Worm (Caenorhabditis elegans): Measurements from ENCODE around the gene alh-6.

DNA sequence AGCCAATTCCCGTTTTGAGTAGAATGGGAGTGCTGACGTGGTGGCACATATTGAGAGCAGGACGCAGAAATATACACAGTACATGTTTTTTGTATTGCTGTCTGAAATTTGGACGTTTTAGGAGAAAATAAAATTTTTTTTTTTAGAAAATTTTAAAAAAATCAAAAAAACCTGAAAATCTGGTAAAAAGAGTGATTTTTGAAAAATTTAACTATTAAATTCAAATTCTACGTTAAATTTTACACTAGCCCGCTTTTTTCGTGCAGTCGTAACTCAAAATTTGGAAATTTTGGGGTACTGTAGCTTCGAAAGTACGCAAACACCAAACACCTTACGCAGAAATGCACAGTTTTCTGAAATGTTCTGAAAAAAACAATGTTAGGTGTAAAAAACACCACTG lies 48.0 kb upstream of the alh-6 start, which contains the start of gene C13A10.2:
- TF ChIP-seq ama-1 (optimal IDR thresholded peaks at IDR 0.05) (no peak), tbx-37 (GFP tag; conservative IDR thresholded peaks at IDR 0.05) (no peak), aly-1 (tag; optimal IDR thresholded peaks at IDR 0.05) (no peak), ets-7 (tag; optimal IDR thresholded peaks at IDR 0.05) (no peak), ceh-36 (tag; optimal IDR thresholded peaks at IDR 0.05) (no peak), hnd-1 (tag; optimal IDR thresholded peaks at IDR 0.05) (no peak), hmg-4 (GFP tag; optimal IDR thresholded peaks at IDR 0.05) (no peak), sea-1 (GFP tag; conservative IDR thresholded peaks at IDR 0.05) (no peak), tbx-11 (GFP tag; IDR thresholded peaks at IDR 0.05) (no peak), ceh-13 (GFP tag; optimal IDR thresholded peaks at IDR 0.05) (no peak), flt-1 (GFP tag; IDR thresholded peaks at IDR 0.05) (no peak), hmbx-1 (tag; optimal IDR thresholded peaks at IDR 0.05) (no peak), B0310.2 (tag; optimal IDR thresholded peaks at IDR 0.05) (no peak)

All from whole organism, early embryonic.